Worm (Caenorhabditis elegans) whole organism, L4 larva: ENCODE data around the gene srx-10.

Experiments used
- lsy-2 ChIP-seq, 2 experiments: fragments of 150-350 bp in 1 of 2; sonication (generic microtip) in 1 of 2; optimal IDR thresholded peaks; 2 replicates each; lab custom pipeline; 2014 to 2017; ENCODE audit warnings: missing biosample characterization in 2 of 2, missing genetic modification characterization in 2 of 2
- nhr-237 ChIP-seq: sonication (generic microtip); optimal IDR thresholded peaks from 2 replicates; lab custom pipeline; 2017; ENCODE audit warnings: missing biosample characterization, missing genetic modification characterization
- unc-62 ChIP-seq, 3 experiments: fragments of 150-350 bp in 1 of 3; sonication (generic microtip); optimal IDR thresholded peaks in 2 of 3; peaks in 1 of 3; 1 replicate in 1 of 3; 2 replicates in 2 of 3; lab custom pipeline; 2014 to 2017; ENCODE audit warnings: missing biosample characterization in 3 of 3, missing genetic modification characterization in 3 of 3, missing genetic modification reagents in 3 of 3, missing genotype in 1 of 3

ce11 chrV:13963279-13963976 lies 17.1 kb upstream of the srx-10 start, which contains the start of gene sao-1:
- no peak for TF ChIP-seq lsy-2 (tag; optimal IDR thresholded peaks at IDR 0.05; lab: Kevin White, UChicago)
- no peak for TF ChIP-seq unc-62 (GFP tag; optimal IDR thresholded peaks at IDR 0.05 in 1 of 2; lab: Kevin White, UChicago)
- no peak for TF ChIP-seq unc-62 (tag; optimal IDR thresholded peaks at IDR 0.05; lab: Kevin White, UChicago)
- no peak for TF ChIP-seq nhr-237 (tag; lab: Kevin White, UChicago)
